Fruit fly (Drosophila melanogaster): ENCODE measurements around the gene CG14671.

DNA sequence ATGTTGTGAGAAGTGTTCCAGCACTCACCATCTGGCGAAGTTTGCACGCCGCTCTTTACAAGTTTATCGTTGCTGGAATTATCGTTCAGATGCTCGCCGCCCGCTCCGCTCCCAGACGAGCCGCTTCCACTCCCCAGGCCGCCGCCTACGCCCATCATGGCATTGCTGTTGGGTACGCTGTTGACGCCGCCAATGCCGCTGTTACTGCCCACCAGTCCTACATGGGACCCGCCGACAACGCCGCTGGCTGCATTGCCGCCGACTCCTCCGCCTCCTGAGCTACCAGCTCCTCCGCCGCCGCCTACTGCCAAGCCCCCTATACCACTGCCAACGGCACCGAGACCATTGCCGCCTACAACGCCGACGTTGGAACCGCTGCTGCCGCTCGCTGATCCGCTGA is 43.8 kb upstream of the CG14671 start:
- TF ChIP-seq CG11696 (GFP tag; IDR thresholded peaks at IDR 0.05) (no peak), pho (GFP tag; optimal IDR thresholded peaks at IDR 0.05) (no peak), Xrp1 (GFP tag; IDR thresholded peaks at IDR 0.05) (no peak)
